Worm (Caenorhabditis elegans): ENCODE results near the gene srx-4.

The srx-4 gene

ce11 chrV:692720-693422 is at the start of gene srx-4:
srx-4 (minus strand) TSS chrV:692770.
- TF ChIP-seq B0310.2 (tag; optimal IDR thresholded peaks at IDR 0.05) (no peak), tra-4 (tag; optimal IDR thresholded peaks at IDR 0.05) (no peak), ceh-13 (GFP tag; optimal IDR thresholded peaks at IDR 0.05) (no peak), tbx-37 (GFP tag; conservative IDR thresholded peaks at IDR 0.05) (no peak), ceh-36 (tag; optimal IDR thresholded peaks at IDR 0.05) (no peak), sea-1 (GFP tag; conservative IDR thresholded peaks at IDR 0.05) (no peak), pes-1 (GFP tag; IDR thresholded peaks at IDR 0.05) (no peak), flt-1 (GFP tag; IDR thresholded peaks at IDR 0.05) (no peak), ets-7 (tag; optimal IDR thresholded peaks at IDR 0.05) (no peak), F13C5.2 (tag; optimal IDR thresholded peaks at IDR 0.05) (no peak), hmg-4 (GFP tag; optimal IDR thresholded peaks at IDR 0.05) (no peak), ama-1 (optimal IDR thresholded peaks at IDR 0.05) (no peak), hmbx-1 (tag; optimal IDR thresholded peaks at IDR 0.05) (no peak), hnd-1 (tag; optimal IDR thresholded peaks at IDR 0.05) (no peak), tbx-11 (GFP tag; IDR thresholded peaks at IDR 0.05) (no peak)

DNA sequence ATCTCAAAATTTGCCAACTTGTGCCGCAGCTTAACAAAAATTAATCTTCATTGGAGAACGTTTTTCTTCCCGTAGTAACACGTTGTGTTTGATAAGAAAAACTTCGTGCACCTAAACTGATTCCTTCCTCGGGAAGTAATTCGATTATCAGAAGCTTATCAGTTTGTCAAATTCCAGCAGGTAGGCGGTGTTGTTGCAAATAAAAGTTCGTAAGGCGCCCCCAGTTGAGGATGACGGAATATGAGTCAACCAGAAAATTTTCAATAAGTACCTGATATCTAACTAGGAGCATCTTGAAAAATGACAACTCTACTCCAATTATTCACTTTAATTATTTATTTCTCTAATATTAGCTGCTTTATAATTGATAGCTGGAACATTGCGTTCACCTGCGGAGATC is 49.2 kb upstream of the srx-4 start, which contains the start of gene C05E4.7:
TSS of gene C05E4.7 (plus strand) at position 301 of the 400 bp plus-strand sequence.
- TF ChIP-seq flt-1 (GFP tag; IDR thresholded peaks at IDR 0.05) (no peak), tra-4 (tag; optimal IDR thresholded peaks at IDR 0.05) (no peak), B0310.2 (tag; optimal IDR thresholded peaks at IDR 0.05) (no peak), tbx-11 (GFP tag; IDR thresholded peaks at IDR 0.05) (no peak), aly-1 (tag; optimal IDR thresholded peaks at IDR 0.05) (no peak), hnd-1 (tag; optimal IDR thresholded peaks at IDR 0.05) (no peak), ceh-36 (tag; optimal IDR thresholded peaks at IDR 0.05) (no peak), hmbx-1 (tag; optimal IDR thresholded peaks at IDR 0.05) (no peak), scrt-1 (GFP tag; IDR thresholded peaks at IDR 0.05) (no peak), pes-1 (GFP tag; IDR thresholded peaks at IDR 0.05) (no peak)

DNA sequence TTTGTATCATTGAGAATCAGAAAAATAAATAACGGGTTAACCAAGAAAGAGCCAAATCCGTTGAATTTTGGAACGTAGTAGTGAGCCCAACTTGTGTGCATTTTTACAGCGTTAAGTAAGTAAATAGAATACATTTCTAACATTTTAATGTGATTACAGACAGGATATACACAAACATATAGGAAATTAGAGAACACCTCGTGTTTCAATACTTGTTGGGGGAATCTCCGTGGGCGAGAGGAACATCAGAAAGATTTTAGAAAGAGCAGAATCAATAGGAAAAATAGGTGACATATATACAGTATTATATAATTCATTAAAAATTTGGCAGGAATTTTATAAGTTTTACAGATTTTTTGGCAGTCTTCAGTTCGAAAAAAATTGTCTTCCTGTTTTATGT is 46.2 kb upstream of the srx-4 start, which contains the start of gene srj-24:
TSS of gene srj-24 (minus strand) at position 101 of the 400 bp plus-strand sequence.
- TF ChIP-seq ama-1 (optimal IDR thresholded peaks at IDR 0.05) (no peak), B0310.2 (tag; optimal IDR thresholded peaks at IDR 0.05) (no peak), aly-1 (tag; optimal IDR thresholded peaks at IDR 0.05) (no peak), tbx-11 (GFP tag; IDR thresholded peaks at IDR 0.05) (no peak), scrt-1 (GFP tag; IDR thresholded peaks at IDR 0.05) (no peak), flt-1 (GFP tag; IDR thresholded peaks at IDR 0.05) (no peak), ets-7 (tag; optimal IDR thresholded peaks at IDR 0.05) (no peak), tra-4 (tag; optimal IDR thresholded peaks at IDR 0.05) (no peak)

DNA sequence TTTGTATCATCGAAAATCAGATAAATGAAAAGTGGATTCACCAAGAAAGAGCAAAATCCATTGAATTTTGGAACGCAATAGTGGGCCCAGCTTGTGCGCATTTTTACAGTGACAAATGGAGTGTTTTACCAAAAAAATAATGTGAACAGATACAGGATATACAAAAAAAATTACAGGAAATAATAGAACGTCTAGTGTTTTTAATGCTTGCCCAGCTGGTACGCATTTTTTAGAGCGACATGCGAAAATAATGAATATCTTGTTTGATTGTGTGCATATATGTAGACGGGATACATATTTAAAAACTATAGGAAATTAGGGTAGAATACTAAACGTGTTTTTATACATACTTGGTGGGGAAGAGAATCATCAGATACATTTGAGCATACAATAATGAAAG is 43.6 kb upstream of the srx-4 start, which contains the start of gene srj-25:
TSS of gene srj-25 (minus strand) at position 101 of the 400 bp plus-strand sequence.
- TF ChIP-seq tra-4 (tag; optimal IDR thresholded peaks at IDR 0.05) (no peak), hmg-4 (GFP tag; optimal IDR thresholded peaks at IDR 0.05) (no peak)

DNA sequence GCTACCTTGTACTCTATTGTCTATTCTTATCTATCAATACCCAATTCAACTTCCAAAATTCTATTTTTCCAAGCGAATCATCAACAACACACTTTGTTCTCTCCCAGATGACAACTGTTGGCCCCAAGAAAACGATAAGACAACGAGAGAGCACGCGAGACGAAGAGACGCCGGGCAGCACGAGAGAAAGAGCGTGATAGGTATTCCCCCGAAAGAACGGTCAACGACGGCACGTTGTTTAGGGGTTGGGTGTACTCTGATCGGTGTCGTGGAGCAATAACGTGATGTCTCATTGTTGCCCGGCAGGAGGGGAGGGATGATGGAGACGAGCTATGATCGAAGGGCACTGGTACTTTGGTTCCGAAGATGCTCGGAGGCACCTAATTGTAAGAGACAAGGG is 38.8 kb upstream of the srx-4 start:
- TF ChIP-seq pes-1 (GFP tag; IDR thresholded peaks at IDR 0.05) (no peak), ceh-36 (tag; optimal IDR thresholded peaks at IDR 0.05) (no peak), aly-1 (tag; optimal IDR thresholded peaks at IDR 0.05) (no peak), hnd-1 (tag; optimal IDR thresholded peaks at IDR 0.05) (no peak), sea-1 (GFP tag; conservative IDR thresholded peaks at IDR 0.05) (no peak), ceh-13 (GFP tag; optimal IDR thresholded peaks at IDR 0.05) (no peak), B0310.2 (tag; optimal IDR thresholded peaks at IDR 0.05) (no peak), ets-7 (tag; optimal IDR thresholded peaks at IDR 0.05) (no peak)

DNA sequence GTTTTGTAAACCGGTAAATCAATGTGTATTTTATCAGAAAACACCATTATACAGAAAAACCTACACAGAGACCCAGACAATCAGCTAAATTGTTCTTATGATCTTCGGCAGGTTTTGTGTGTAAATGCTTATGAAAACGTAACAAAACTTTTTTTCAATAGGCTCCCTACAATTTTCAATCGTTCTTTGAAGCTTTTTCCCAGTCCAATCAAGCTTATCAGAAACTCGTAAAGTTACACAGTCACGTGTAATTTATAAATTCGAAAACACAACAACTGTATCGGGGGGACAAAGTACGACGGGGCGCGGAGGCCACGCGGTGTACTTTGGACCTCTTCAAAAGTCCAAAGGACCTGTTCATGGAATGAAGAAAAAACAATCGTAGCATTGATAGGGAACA is 37.6 kb upstream of the srx-4 start:
- no peak for TF ChIP-seq aly-1 (tag; optimal IDR thresholded peaks at IDR 0.05)
- TF ChIP-seq hmg-4 (GFP tag; optimal IDR thresholded peaks at IDR 0.05): no peak
- TF ChIP-seq tbx-37 (GFP tag; conservative IDR thresholded peaks at IDR 0.05): no peak
- TF ChIP-seq flt-1 (GFP tag; IDR thresholded peaks at IDR 0.05): no peak
- no peak for TF ChIP-seq hmbx-1 (tag; optimal IDR thresholded peaks at IDR 0.05)
- no peak for TF ChIP-seq F13C5.2 (tag; optimal IDR thresholded peaks at IDR 0.05)
- TF ChIP-seq ceh-13 (GFP tag; optimal IDR thresholded peaks at IDR 0.05): no peak
- TF ChIP-seq B0310.2 (tag; optimal IDR thresholded peaks at IDR 0.05): no peak
- TF ChIP-seq ceh-36 (tag; optimal IDR thresholded peaks at IDR 0.05): no peak
- no peak for TF ChIP-seq sea-1 (GFP tag; conservative IDR thresholded peaks at IDR 0.05)
- TF ChIP-seq pes-1 (GFP tag; IDR thresholded peaks at IDR 0.05): no peak
- no peak for TF ChIP-seq ama-1 (optimal IDR thresholded peaks at IDR 0.05)

DNA sequence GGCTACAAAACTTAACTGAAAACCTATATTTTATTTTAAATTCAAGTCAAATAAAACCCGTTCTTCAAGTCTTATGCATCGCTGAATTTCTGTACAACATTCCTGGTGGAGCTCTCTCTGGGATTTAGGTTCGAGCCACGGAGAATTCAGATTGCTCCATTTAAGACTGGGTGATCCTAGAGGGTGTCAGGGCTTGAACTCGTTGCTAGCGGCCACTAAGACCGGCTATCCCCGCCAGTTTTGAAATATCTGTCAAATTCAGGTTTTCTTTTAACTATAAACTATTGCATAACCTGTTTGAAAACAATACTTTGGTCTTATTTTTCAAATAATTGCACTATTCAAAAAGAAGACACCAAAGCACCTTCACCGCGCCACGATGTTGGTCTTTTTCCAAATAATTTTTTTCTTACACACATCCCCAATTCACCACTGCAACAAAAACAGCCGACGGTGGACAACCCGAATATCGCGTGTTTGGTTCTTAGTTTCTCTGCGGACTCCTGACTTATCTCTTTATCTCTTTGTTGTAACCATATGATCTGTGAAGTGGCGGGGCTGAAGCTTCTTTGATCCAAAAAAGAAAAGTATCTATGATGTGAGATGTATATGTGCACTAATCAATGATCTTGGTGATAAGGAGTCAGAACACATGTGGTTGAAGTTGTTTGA is 36.4 kb upstream of the srx-4 start:
- TF ChIP-seq tbx-37 (GFP tag; conservative IDR thresholded peaks at IDR 0.05): no peak
- no peak for TF ChIP-seq hmbx-1 (tag; optimal IDR thresholded peaks at IDR 0.05)
- no peak for TF ChIP-seq scrt-1 (GFP tag; IDR thresholded peaks at IDR 0.05)
- TF ChIP-seq tra-4 (tag; optimal IDR thresholded peaks at IDR 0.05): no peak
- no peak for TF ChIP-seq sea-1 (GFP tag; conservative IDR thresholded peaks at IDR 0.05)

All from whole organism, early embryonic.